Fruit fly (Drosophila melanogaster): ENCODE measurements around the gene Ir68a.

DNA sequence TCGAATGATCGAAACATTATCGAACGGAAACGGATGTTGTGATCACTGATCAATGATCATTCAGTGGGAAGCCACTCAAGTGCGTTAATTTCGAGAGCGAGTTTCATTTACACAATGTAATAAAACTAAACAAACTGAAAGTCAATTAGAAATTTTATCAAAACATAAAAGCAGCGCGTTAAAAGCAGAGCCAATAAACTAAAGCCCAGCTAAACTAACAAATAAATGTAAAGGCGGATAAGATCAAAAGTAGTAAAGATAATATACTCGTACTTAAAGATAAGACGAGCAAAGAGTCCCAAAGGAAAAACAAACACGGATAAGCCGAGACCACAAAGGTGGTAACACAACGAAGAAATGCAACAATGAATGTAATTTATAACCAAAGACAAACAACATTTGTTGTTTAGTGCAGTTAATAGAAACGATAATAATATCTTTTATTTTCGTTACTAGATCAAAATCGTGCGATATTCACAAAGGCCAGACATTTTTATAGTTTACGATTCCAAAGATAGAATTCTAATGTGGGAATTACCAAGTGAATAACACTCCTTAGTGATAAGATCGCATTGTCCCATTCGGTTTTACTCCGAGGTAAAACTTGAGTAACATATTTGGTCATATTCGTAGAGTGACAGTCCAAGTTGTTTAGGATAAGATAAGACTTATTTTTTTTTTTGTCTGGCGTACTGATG lies 37.6 kb upstream of the Ir68a start:
- TF ChIP-seq gce (GFP tag; IDR thresholded peaks at IDR 0.05) (no peak), CG3281 (GFP tag; optimal IDR thresholded peaks at IDR 0.05) (no peak), usp (GFP tag; optimal IDR thresholded peaks at IDR 0.05) (no peak), CG4617 (GFP tag; optimal IDR thresholded peaks at IDR 0.05; ENCODE audit: borderline replicate concordance) (no peak), MESR4 (GFP tag; optimal IDR thresholded peaks at IDR 0.05) (no peak), zen (tag; optimal IDR thresholded peaks at IDR 0.05) (no peak), CG9932 (GFP tag; IDR thresholded peaks at IDR 0.05) (no peak), Deaf1 (tag; optimal IDR thresholded peaks at IDR 0.05) (no peak), Nf-YC (tag; optimal IDR thresholded peaks at IDR 0.05) (no peak)

All from whole organism, embryonic.